Fruit fly (Drosophila melanogaster): ENCODE data around the gene CG16734.

Gene CG16734

dm6 chr3R:9297163-9297562 is 42.3 kb downstream of the CG16734 start:
- no peak for TF ChIP-seq insv (optimal IDR thresholded peaks at IDR 0.05)
- TF ChIP-seq ttk (optimal IDR thresholded peaks at IDR 0.05): no peak
- no peak for TF ChIP-seq psq (optimal IDR thresholded peaks at IDR 0.05)
- TF ChIP-seq h (optimal IDR thresholded peaks at IDR 0.05): no peak
- TF ChIP-seq Myc (optimal IDR thresholded peaks at IDR 0.05): no peak
- TF ChIP-seq Sin3A (optimal IDR thresholded peaks at IDR 0.05): no peak
